Worm (Caenorhabditis elegans) whole organism, mixed stage, embryonic: ENCODE data around the gene cri-2.

ENCODE experiments used
- elt-1 ChIP-seq: sonication (generic microtip); optimal IDR thresholded peaks from 2 replicates; lab custom pipeline; 2017; ENCODE audit warnings: missing genetic modification characterization, mild to moderate bottlenecking, missing compliant biosample characterization, antibody characterized with exemption, moderate library complexity, borderline replicate concordance; ENCODE audit not compliant: insufficient read depth
- lin-13 ChIP-seq: fragments of 150-350 bp; optimal IDR thresholded peaks from 2 replicates; lab custom pipeline; 2014; ENCODE audit warnings: missing biosample characterization, missing genetic modification characterization
- nhr-237 ChIP-seq: fragments of 150-350 bp; optimal IDR thresholded peaks from 2 replicates; lab custom pipeline; 2014; ENCODE audit warnings: missing biosample characterization, missing genetic modification characterization
- nhr-28 ChIP-seq: fragments of 150-350 bp; optimal IDR thresholded peaks from 2 replicates; lab custom pipeline; 2014; ENCODE audit warnings: missing biosample characterization, missing genetic modification characterization
- nhr-76 ChIP-seq: sonication (generic microtip); optimal IDR thresholded peaks from 2 replicates; lab custom pipeline; 2017; ENCODE audit warnings: missing biosample characterization, missing genetic modification characterization
- snpc-4 ChIP-seq: fragments of 150-350 bp; optimal IDR thresholded peaks from 2 replicates; lab custom pipeline; 2014; ENCODE audit warnings: missing biosample characterization, missing genetic modification characterization
- unc-39 ChIP-seq: fragments of 150-350 bp; optimal IDR thresholded peaks from 2 replicates; lab custom pipeline; 2014; ENCODE audit warnings: missing biosample characterization, missing genetic modification characterization
- unc-62 ChIP-seq: fragments of 150-350 bp; optimal IDR thresholded peaks from 2 replicates; lab custom pipeline; 2014; ENCODE audit warnings: missing biosample characterization, missing genetic modification reagents, missing genetic modification characterization

ce11 chrV:8155743-8156142 is 45.9 kb upstream of the cri-2 start:
- TF ChIP-seq nhr-237 (no peak), elt-1 (tag; lab: Kevin White, UChicago) (no peak), lin-13 (no peak), unc-62 (no peak), nhr-76 (tag; lab: Kevin White, UChicago) (no peak), nhr-28 (tag; lab: Kevin White, UChicago) (no peak), unc-39 (tag; lab: Kevin White, UChicago) (no peak), snpc-4 (tag; lab: Kevin White, UChicago) (no peak)
